Worm (Caenorhabditis elegans): ENCODE data around the gene fbxb-53.

DNA sequence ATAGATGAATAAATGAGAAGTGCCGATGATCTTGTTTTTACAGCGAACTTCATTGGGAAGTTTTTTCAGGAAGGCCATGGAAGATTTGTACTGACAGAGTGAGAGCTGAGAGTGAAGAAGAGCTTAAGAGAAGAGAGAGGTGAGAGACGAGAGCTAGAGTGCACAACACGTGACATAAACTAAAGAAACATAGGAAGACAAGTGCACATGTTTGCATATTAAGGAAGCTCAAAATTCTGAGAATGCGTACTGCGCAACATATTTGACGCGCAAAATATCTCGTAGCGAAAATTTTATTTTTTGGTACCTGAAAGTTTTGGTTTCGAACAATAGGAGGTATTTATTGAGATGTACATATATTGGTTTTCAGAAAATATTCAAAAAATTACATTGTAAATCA, 51.5 kb downstream of the fbxb-53 start, which contains the start of gene C08F1.8:
- TF ChIP-seq ztf-29 (GFP tag; IDR thresholded peaks at IDR 0.05) (no peak), ztf-23 (GFP tag; IDR thresholded peaks at IDR 0.05) (no peak), cog-1 (tag; optimal IDR thresholded peaks at IDR 0.05) (no peak), flt-1 (GFP tag; IDR thresholded peaks at IDR 0.05) (no peak), T22C8.4 (GFP tag; IDR thresholded peaks at IDR 0.05) (no peak), med-1 (GFP tag; optimal IDR thresholded peaks at IDR 0.05; ENCODE audit: insufficient read depth) (no peak), tab-1 (GFP tag; IDR thresholded peaks at IDR 0.05) (no peak), klf-2 (GFP tag; conservative IDR thresholded peaks at IDR 0.05) (no peak), ref-1 (GFP tag; conservative IDR thresholded peaks at IDR 0.05) (no peak)
